Worm (Caenorhabditis elegans): ENCODE results near the gene smex-2.

Gene smex-2

ce11 chrX:2018211-2018610, 21.0 kb downstream of the smex-2 start:
- TF ChIP-seq mes-2 (tag; optimal IDR thresholded peaks at IDR 0.05; ENCODE audit: poor library complexity, severe bottlenecking) = peak; percentile 31
- peak; percentile 72 for TF ChIP-seq dmd-6 (GFP tag; IDR thresholded peaks at IDR 0.05)
- peak; percentile 19 for TF ChIP-seq dve-1 (tag; optimal IDR thresholded peaks at IDR 0.05; ENCODE audit: insufficient read depth)
- TF ChIP-seq Y105C5A.15 (GFP tag; IDR thresholded peaks at IDR 0.05) = no peak
- TF ChIP-seq zfp-3 (GFP tag; conservative IDR thresholded peaks at IDR 0.05) = no peak
- no peak for TF ChIP-seq madf-5 (GFP tag; IDR thresholded peaks at IDR 0.05)
- no peak for TF ChIP-seq attf-4 (tag; optimal IDR thresholded peaks at IDR 0.05)
- peak; percentile 44 for TF ChIP-seq hlh-11 (tag; optimal IDR thresholded peaks at IDR 0.05)
- TF ChIP-seq php-3 (GFP tag; IDR thresholded peaks at IDR 0.05) = peak; percentile 70
- TF ChIP-seq nhr-237 (tag; optimal IDR thresholded peaks at IDR 0.05) = no peak
- TF ChIP-seq daf-16 (GFP tag; optimal IDR thresholded peaks at IDR 0.05) = no peak
- TF ChIP-seq daf-16 (tag; optimal IDR thresholded peaks at IDR 0.05) = peak; percentile 35
- peak; percentile 91 for TF ChIP-seq pqm-1 (tag; optimal IDR thresholded peaks at IDR 0.05)
- peak; percentile 21 for TF ChIP-seq hlh-30 (tag; optimal IDR thresholded peaks at IDR 0.05; ENCODE audit: insufficient read depth)
- no peak for TF ChIP-seq nhr-48 (tag; optimal IDR thresholded peaks at IDR 0.05)
- TF ChIP-seq Y5F2A.4 (GFP tag; optimal IDR thresholded peaks at IDR 0.05) = no peak
- TF ChIP-seq nhr-28 (tag; optimal IDR thresholded peaks at IDR 0.05) = peak; percentile 49
- 0 out of 2 replicates have a peak, but pooled peaks have one; percentile 60 for TF ChIP-seq tra-1 (GFP tag; IDR thresholded peaks at IDR 0.05)
- no peak for TF ChIP-seq mdt-29 (GFP tag; IDR thresholded peaks at IDR 0.05)
- no peak for TF ChIP-seq ztf-11 (tag; optimal IDR thresholded peaks at IDR 0.05)
- TF ChIP-seq set-16 (GFP tag; IDR thresholded peaks at IDR 0.05) = no peak

DNA sequence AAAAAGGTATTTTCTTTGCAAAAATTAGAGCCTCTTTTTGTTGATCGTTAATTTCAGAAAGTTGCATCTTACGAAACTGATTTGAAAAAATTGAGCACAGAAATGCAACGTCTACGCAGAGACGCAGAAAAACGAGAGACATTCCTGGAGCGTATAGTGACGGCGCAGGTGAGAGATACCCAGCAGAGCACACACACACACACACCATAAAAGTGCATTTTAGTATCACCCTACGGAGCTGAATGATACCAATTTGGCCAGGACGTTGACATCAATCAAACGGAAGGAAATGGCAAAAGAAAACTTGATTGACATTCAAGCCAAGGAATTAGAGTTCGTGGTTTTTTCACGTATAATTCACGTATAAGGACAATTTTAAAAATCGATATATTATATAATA, 24.7 kb downstream of the smex-2 start:
- peak; percentile 77 for TF ChIP-seq hlh-11 (tag; optimal IDR thresholded peaks at IDR 0.05)
- TF ChIP-seq daf-16 (GFP tag; optimal IDR thresholded peaks at IDR 0.05) = peak in 1 of 2 experiments; percentile 43
- peak; percentile 51 for TF ChIP-seq daf-16 (tag; optimal IDR thresholded peaks at IDR 0.05)
- peak in 1 of 2 experiments; percentile 17 for TF ChIP-seq hif-1 (tag; optimal IDR thresholded peaks at IDR 0.05)
- TF ChIP-seq fkh-10 (GFP tag; optimal IDR thresholded peaks at IDR 0.05) = no peak
- TF ChIP-seq mdl-1 (tag; optimal IDR thresholded peaks at IDR 0.05) = no peak
- TF ChIP-seq lin-1 (GFP tag; IDR thresholded peaks at IDR 0.05) = peak; percentile 69; the same call in 1 of the 2 replicates
- peak; percentile 80 for TF ChIP-seq nhr-28 (tag; optimal IDR thresholded peaks at IDR 0.05)
- peak; percentile 41 for TF ChIP-seq nhr-77 (tag; optimal IDR thresholded peaks at IDR 0.05)
- TF ChIP-seq nhr-11 (tag; optimal IDR thresholded peaks at IDR 0.05) = no peak
- TF ChIP-seq pqm-1 (tag; optimal IDR thresholded peaks at IDR 0.05) = peak; percentile 80
- TF ChIP-seq php-3 (GFP tag; IDR thresholded peaks at IDR 0.05) = peak; percentile 76
- peak; percentile 80 for TF ChIP-seq dve-1 (tag; optimal IDR thresholded peaks at IDR 0.05; ENCODE audit: insufficient read depth)
- TF ChIP-seq dmd-6 (GFP tag; IDR thresholded peaks at IDR 0.05) = peak; percentile 87
- no peak for TF ChIP-seq lim-7 (GFP tag; IDR thresholded peaks at IDR 0.05)
- no peak for TF ChIP-seq hmg-1.1 (GFP tag; IDR thresholded peaks at IDR 0.05)
- peak in 1 of 2 experiments; percentile 89 for TF ChIP-seq unc-62 (GFP tag; optimal IDR thresholded peaks at IDR 0.05 in 1 of 2)
- no peak for TF ChIP-seq unc-62 (tag; optimal IDR thresholded peaks at IDR 0.05)
- TF ChIP-seq zip-2 (tag; optimal IDR thresholded peaks at IDR 0.05) = no peak
- peak; percentile 50 for TF ChIP-seq nhr-48 (tag; optimal IDR thresholded peaks at IDR 0.05)
- TF ChIP-seq mep-1 (tag; optimal IDR thresholded peaks at IDR 0.05) = peak; percentile 24
- TF ChIP-seq mxl-2 (GFP tag; conservative IDR thresholded peaks at IDR 0.05) = no peak
- TF ChIP-seq mes-2 (tag; optimal IDR thresholded peaks at IDR 0.05; ENCODE audit: poor library complexity, severe bottlenecking) = peak; percentile 20
- peak; percentile 86 for TF ChIP-seq aha-1 (tag)
- TF ChIP-seq unc-39 (tag; optimal IDR thresholded peaks at IDR 0.05) = no peak
- TF ChIP-seq lsy-2 (tag; optimal IDR thresholded peaks at IDR 0.05) = peak in 1 of 2 experiments; percentile 18
- peak; percentile 24 for TF ChIP-seq hlh-30 (tag; optimal IDR thresholded peaks at IDR 0.05; ENCODE audit: insufficient read depth)

- TF ChIP-seq nhr-11 (tag; optimal IDR thresholded peaks at IDR 0.05) (peak; percentile 1), Y48G9A.11 (GFP tag; IDR thresholded peaks at IDR 0.05) (no peak)
These were observed 25.3 kb downstream of the smex-2 start for ce11 chrX:2013912-2014311.

Measured in whole organism, L4 larva.